Worm (Caenorhabditis elegans) whole organism, midembryonic: Measurements from ENCODE around the gene hyl-2.

ENCODE experiments used
- T22C8.4 ChIP-seq: fragments of 200-800 bp; sonication (Bioruptor generic); IDR thresholded peaks from 2 replicates; pipeline ENCODE4 v1.3.6; 2022; ENCODE audit warnings: missing genetic modification characterization, missing compliant biosample characterization
- cog-1 ChIP-seq: sonication (generic microtip); optimal IDR thresholded peaks from 2 replicates; lab custom pipeline; 2016; ENCODE audit warnings: missing genetic modification characterization, missing compliant biosample characterization
- flt-1 ChIP-seq: fragments of 200-800 bp; sonication (Bioruptor generic); IDR thresholded peaks from 2 replicates; pipeline ENCODE4 v1.3.6; 2022; ENCODE audit warnings: missing genetic modification characterization, missing compliant biosample characterization
- klf-2 ChIP-seq: fragments of 200-800 bp; sonication (Bioruptor generic); conservative IDR thresholded peaks from 2 replicates; pipeline ENCODE4 v1.3.6; 2022; ENCODE audit warnings: missing genetic modification reagents, missing genetic modification characterization, missing compliant biosample characterization
- med-1 ChIP-seq: sonication (generic microtip); optimal IDR thresholded peaks from 2 replicates; lab custom pipeline; 2017; ENCODE audit warnings: missing genetic modification characterization, mild to moderate bottlenecking, missing compliant biosample characterization, antibody characterized with exemption, missing genetic modification reagents; ENCODE audit not compliant: insufficient read depth
- ref-1 ChIP-seq: fragments of 200-800 bp; sonication (Bioruptor generic); conservative IDR thresholded peaks from 2 replicates; pipeline ENCODE4 v1.3.6; 2022; ENCODE audit warnings: missing genetic modification reagents, missing genetic modification characterization, missing compliant biosample characterization
- tab-1 ChIP-seq: fragments of 200-800 bp; sonication (Bioruptor generic); IDR thresholded peaks from 2 replicates; pipeline ENCODE4 v1.3.6; 2022; ENCODE audit warnings: missing genetic modification characterization, missing compliant biosample characterization
- ztf-23 ChIP-seq: fragments of 200-800 bp; sonication (Bioruptor generic); IDR thresholded peaks from 2 replicates; pipeline ENCODE4 v1.3.6; 2022; ENCODE audit warnings: missing genetic modification reagents, missing genetic modification characterization, missing compliant biosample characterization
- ztf-29 ChIP-seq: fragments of 200-800 bp; sonication (Bioruptor generic); IDR thresholded peaks from 2 replicates; pipeline ENCODE4 v1.3.6; 2022; ENCODE audit warnings: missing genetic modification reagents, missing genetic modification characterization, missing compliant biosample characterization

hyl-2 gene

ce11 chrX:4682616-4683015, 16.6 kb downstream of the hyl-2 start, which contains the start of gene K02G10.15:
K02G10.15 (minus strand) TSS chrX:4682716.
- TF ChIP-seq med-1 (no peak), ref-1 (GFP tag; lab: Robert Waterston, UW) (no peak), cog-1 (no peak), T22C8.4 (GFP tag; lab: Robert Waterston, UW) (no peak), flt-1 (GFP tag; lab: Robert Waterston, UW) (no peak), ztf-29 (GFP tag; lab: Robert Waterston, UW) (no peak), tab-1 (GFP tag; lab: Robert Waterston, UW) (no peak), ztf-23 (GFP tag; lab: Robert Waterston, UW) (no peak), klf-2 (GFP tag; lab: Robert Waterston, UW) (no peak)

- no peak for TF ChIP-seq flt-1 (GFP tag; lab: Robert Waterston, UW)
- no peak for TF ChIP-seq klf-2 (GFP tag; lab: Robert Waterston, UW)
- no peak for TF ChIP-seq ztf-29 (GFP tag; lab: Robert Waterston, UW)
- TF ChIP-seq med-1, result no peak
- no peak for TF ChIP-seq T22C8.4 (GFP tag; lab: Robert Waterston, UW)
- no peak for TF ChIP-seq ztf-23 (GFP tag; lab: Robert Waterston, UW)
- no peak for TF ChIP-seq ref-1 (GFP tag; lab: Robert Waterston, UW)
- no peak for TF ChIP-seq tab-1 (GFP tag; lab: Robert Waterston, UW)
- TF ChIP-seq cog-1, result no peak
These were observed 21.2 kb downstream of the hyl-2 start, which contains the start of gene flp-11 for ce11 chrX:4678029-4678428. flp-11 (minus strand) TSS chrX:4678129.

- TF ChIP-seq cog-1 (no peak), T22C8.4 (GFP tag; lab: Robert Waterston, UW) (no peak), ztf-23 (GFP tag; lab: Robert Waterston, UW) (no peak), klf-2 (GFP tag; lab: Robert Waterston, UW) (no peak), flt-1 (GFP tag; lab: Robert Waterston, UW) (no peak), tab-1 (GFP tag; lab: Robert Waterston, UW) (no peak), med-1 (no peak), ztf-29 (GFP tag; lab: Robert Waterston, UW) (no peak), ref-1 (GFP tag; lab: Robert Waterston, UW) (no peak)
These were observed 22.6 kb downstream of the hyl-2 start for ce11 chrX:4676702-4677101.

- TF ChIP-seq cog-1 (no peak), ztf-23 (GFP tag; lab: Robert Waterston, UW) (no peak), med-1 (no peak), ref-1 (GFP tag; lab: Robert Waterston, UW) (no peak), flt-1 (GFP tag; lab: Robert Waterston, UW) (no peak)
These were observed 26.0 kb downstream of the hyl-2 start, which contains the start of gene tmem-135 for ce11 chrX:4673165-4673756. tmem-135 (plus strand) TSS chrX:4673706.

- TF ChIP-seq flt-1 (GFP tag; lab: Robert Waterston, UW) (no peak), ztf-23 (GFP tag; lab: Robert Waterston, UW) (no peak), ref-1 (GFP tag; lab: Robert Waterston, UW) (no peak), med-1 (no peak), klf-2 (GFP tag; lab: Robert Waterston, UW) (no peak), T22C8.4 (GFP tag; lab: Robert Waterston, UW) (no peak), ztf-29 (GFP tag; lab: Robert Waterston, UW) (no peak), tab-1 (GFP tag; lab: Robert Waterston, UW) (no peak), cog-1 (no peak)
These were observed 27.4 kb downstream of the hyl-2 start for ce11 chrX:4671837-4672236.

ce11 chrX:4667788-4668187, 31.5 kb downstream of the hyl-2 start, which contains the start of gene mfsd-12:
mfsd-12 (plus strand) TSS chrX:4668088.
- TF ChIP-seq ztf-23 (GFP tag; lab: Robert Waterston, UW), result no peak
- no peak for TF ChIP-seq cog-1
- TF ChIP-seq med-1, result no peak
- TF ChIP-seq tab-1 (GFP tag; lab: Robert Waterston, UW), result no peak
- no peak for TF ChIP-seq klf-2 (GFP tag; lab: Robert Waterston, UW)
- TF ChIP-seq ztf-29 (GFP tag; lab: Robert Waterston, UW), result no peak
- no peak for TF ChIP-seq flt-1 (GFP tag; lab: Robert Waterston, UW)
- TF ChIP-seq T22C8.4 (GFP tag; lab: Robert Waterston, UW), result no peak
- no peak for TF ChIP-seq ref-1 (GFP tag; lab: Robert Waterston, UW)

ce11 chrX:4664649-4665048, 34.6 kb downstream of the hyl-2 start:
- TF ChIP-seq cog-1 (no peak), ref-1 (GFP tag; lab: Robert Waterston, UW) (no peak), T22C8.4 (GFP tag; lab: Robert Waterston, UW) (no peak), tab-1 (GFP tag; lab: Robert Waterston, UW) (no peak), flt-1 (GFP tag; lab: Robert Waterston, UW) (no peak), klf-2 (GFP tag; lab: Robert Waterston, UW) (no peak), ztf-23 (GFP tag; lab: Robert Waterston, UW) (no peak), ztf-29 (GFP tag; lab: Robert Waterston, UW) (no peak), med-1 (no peak)

- TF ChIP-seq T22C8.4 (GFP tag; lab: Robert Waterston, UW) (no peak), ztf-29 (GFP tag; lab: Robert Waterston, UW) (no peak), flt-1 (GFP tag; lab: Robert Waterston, UW) (no peak), tab-1 (GFP tag; lab: Robert Waterston, UW) (no peak), med-1 (no peak), ztf-23 (GFP tag; lab: Robert Waterston, UW) (no peak), cog-1 (no peak), ref-1 (GFP tag; lab: Robert Waterston, UW) (no peak), klf-2 (GFP tag; lab: Robert Waterston, UW) (no peak)
These were observed 36.1 kb downstream of the hyl-2 start for ce11 chrX:4662964-4663684.

ce11 chrX:4662293-4662825, 36.9 kb downstream of the hyl-2 start:
- no peak for TF ChIP-seq med-1
- TF ChIP-seq tab-1 (GFP tag; lab: Robert Waterston, UW), result no peak
- TF ChIP-seq T22C8.4 (GFP tag; lab: Robert Waterston, UW), result no peak
- no peak for TF ChIP-seq ztf-23 (GFP tag; lab: Robert Waterston, UW)
- no peak for TF ChIP-seq klf-2 (GFP tag; lab: Robert Waterston, UW)
- no peak for TF ChIP-seq flt-1 (GFP tag; lab: Robert Waterston, UW)
- TF ChIP-seq cog-1, result no peak
- TF ChIP-seq ztf-29 (GFP tag; lab: Robert Waterston, UW), result no peak
- no peak for TF ChIP-seq ref-1 (GFP tag; lab: Robert Waterston, UW)
